Fruit fly (Drosophila melanogaster) whole organism, embryonic: ENCODE data around the gene MRG15.

Experiments used
- Abd-B ChIP-seq: fragments of 200-800 bp; sonication (Bioruptor generic); optimal IDR thresholded peaks from 2 replicates; lab custom pipeline; 2018; ENCODE audit warnings: missing biosample characterization, mild to moderate bottlenecking, missing genetic modification characterization, moderate library complexity
- CG10147 ChIP-seq: fragments of 200-800 bp; sonication (Bioruptor generic); optimal IDR thresholded peaks from 2 replicates; lab custom pipeline; 2019; ENCODE audit warnings: missing biosample characterization, mild to moderate bottlenecking, missing genetic modification characterization, moderate library complexity
- CG11085 ChIP-seq: fragments of 200-800 bp; sonication (Bioruptor generic); IDR thresholded peaks from 2 replicates; pipeline ENCODE4 v1.3.6; 2022; ENCODE audit warnings: missing biosample characterization, missing genetic modification characterization
- CG11398 ChIP-seq: fragments of 200-800 bp; sonication (Bioruptor generic); optimal IDR thresholded peaks from 2 replicates; lab custom pipeline; 2016; ENCODE audit warnings: missing biosample characterization, missing genetic modification characterization
- CG11504 ChIP-seq: fragments of 200-800 bp; sonication (Bioruptor generic); optimal IDR thresholded peaks from 3 replicates; lab custom pipeline; 2019; ENCODE audit warnings: missing biosample characterization, mild to moderate bottlenecking, missing genetic modification characterization, moderate library complexity
- CG12104 ChIP-seq: fragments of 200-800 bp; sonication (Bioruptor generic); optimal IDR thresholded peaks from 3 replicates; lab custom pipeline; 2016; ENCODE audit warnings: missing biosample characterization, missing genetic modification characterization
- CG1529 ChIP-seq: fragments of 200-800 bp; sonication (Bioruptor generic); optimal IDR thresholded peaks from 3 replicates; lab custom pipeline; 2018; ENCODE audit warnings: missing biosample characterization, missing genetic modification characterization
- CG1647 ChIP-seq: fragments of 200-800 bp; sonication (Bioruptor generic); optimal IDR thresholded peaks from 3 replicates; lab custom pipeline; 2016; ENCODE audit warnings: missing biosample characterization, missing genetic modification characterization
- CG17359 ChIP-seq: fragments of 200-800 bp; sonication (Bioruptor generic); optimal IDR thresholded peaks from 3 replicates; lab custom pipeline; 2018; ENCODE audit warnings: missing biosample characterization, mild to moderate bottlenecking, missing genetic modification characterization, moderate library complexity
- CG17568 ChIP-seq: fragments of 200-800 bp; sonication (Bioruptor generic); optimal IDR thresholded peaks from 2 replicates; lab custom pipeline; 2018; ENCODE audit warnings: missing biosample characterization, mild to moderate bottlenecking, missing genetic modification characterization, moderate library complexity
- CG18011 ChIP-seq: fragments of 200-800 bp; sonication (Bioruptor generic); optimal IDR thresholded peaks from 2 replicates; lab custom pipeline; 2017; ENCODE audit warnings: missing biosample characterization, missing genetic modification characterization, mild to moderate bottlenecking, moderate library complexity, missing genotype
- CG1832 ChIP-seq: fragments of 200-800 bp; sonication (Bioruptor generic); optimal IDR thresholded peaks from 2 replicates; lab custom pipeline; 2017; ENCODE audit warnings: missing biosample characterization, mild to moderate bottlenecking, missing genetic modification characterization, inconsistent platforms
- CG2678 ChIP-seq: fragments of 200-800 bp; sonication (Bioruptor generic); optimal IDR thresholded peaks from 3 replicates; lab custom pipeline; 2019; ENCODE audit warnings: missing biosample characterization, mild to moderate bottlenecking, missing genetic modification characterization, moderate library complexity
- CG2712 ChIP-seq: fragments of 200-800 bp; optimal IDR thresholded peaks from 3 replicates; lab custom pipeline; 2019; ENCODE audit warnings: missing biosample characterization, mild to moderate bottlenecking, missing genetic modification characterization, moderate library complexity
- CG2875 ChIP-seq: fragments of 200-800 bp; sonication (Bioruptor generic); optimal IDR thresholded peaks from 2 replicates; lab custom pipeline; 2017; ENCODE audit warnings: missing biosample characterization, mild to moderate bottlenecking, missing genetic modification characterization, missing genetic modification reagents
- CG31224 ChIP-seq: fragments of 200-800 bp; sonication (Bioruptor generic); IDR thresholded peaks from 2 replicates; pipeline ENCODE4 v1.3.6; 2022; ENCODE audit warnings: missing biosample characterization, missing genetic modification characterization
- CG34422 ChIP-seq: fragments of 200-800 bp; sonication (Bioruptor generic); IDR thresholded peaks from 3 replicates; pipeline ENCODE4 v1.3.6; 2022; ENCODE audit warnings: missing biosample characterization, missing genetic modification characterization
- CG42726 ChIP-seq: fragments of 200-800 bp; sonication (Bioruptor generic); IDR thresholded peaks from 2 replicates; pipeline ENCODE4 v1.3.6; 2022; ENCODE audit warnings: missing biosample characterization, missing genetic modification characterization; ENCODE audit not compliant: partially characterized antibody
- CG6254 ChIP-seq: fragments of 200-800 bp; sonication (Bioruptor generic); optimal IDR thresholded peaks from 3 replicates; lab custom pipeline; 2017; ENCODE audit warnings: mild to moderate bottlenecking, missing biosample characterization, missing genetic modification reagents, missing genetic modification characterization
- CG6689 ChIP-seq: fragments of 200-800 bp; sonication (Bioruptor generic); IDR thresholded peaks from 2 replicates; pipeline ENCODE4 v1.3.6; 2022; ENCODE audit warnings: missing biosample characterization, missing genetic modification characterization
- CG7786 ChIP-seq: fragments of 200-800 bp; sonication (Bioruptor generic); optimal IDR thresholded peaks from 2 replicates; lab custom pipeline; 2016; ENCODE audit warnings: missing biosample characterization, missing genetic modification characterization
- CG7963 ChIP-seq: fragments of 200-800 bp; sonication (Bioruptor generic); IDR thresholded peaks from 3 replicates; pipeline ENCODE4 v1.3.6; 2022; ENCODE audit warnings: missing biosample characterization, missing genetic modification characterization; ENCODE audit not compliant: partially characterized antibody
- CG8478 ChIP-seq: fragments of >200 bp; optimal IDR thresholded peaks from 2 replicates; lab custom pipeline; 2018
- CkIIα-i1 ChIP-seq: fragments of 200-800 bp; sonication (Bioruptor generic); IDR thresholded peaks from 2 replicates; pipeline ENCODE4 v1.3.6; 2022; ENCODE audit warnings: missing biosample characterization, missing genetic modification characterization
- CrebB ChIP-seq: fragments of 200-800 bp; sonication (Bioruptor generic); optimal IDR thresholded peaks from 3 replicates; lab custom pipeline; 2018; ENCODE audit warnings: missing biosample characterization, mild to moderate bottlenecking, missing genetic modification characterization
- Dad ChIP-seq: fragments of 200-800 bp; sonication (Bioruptor generic); optimal IDR thresholded peaks from 3 replicates; lab custom pipeline; 2016; ENCODE audit warnings: missing biosample characterization, missing genetic modification characterization
- Dip2 ChIP-seq: fragments of 200-800 bp; sonication (Bioruptor generic); IDR thresholded peaks from 2 replicates; pipeline ENCODE4 v1.3.6; 2022; ENCODE audit warnings: missing biosample characterization, missing genetic modification characterization
- ERR ChIP-seq: fragments of 200-800 bp; sonication (Bioruptor generic); optimal IDR thresholded peaks from 2 replicates; lab custom pipeline; 2016; ENCODE audit warnings: missing biosample characterization, missing genetic modification characterization
- Elba2 ChIP-seq: fragments of 200-800 bp; sonication (Bioruptor generic); optimal IDR thresholded peaks from 3 replicates; lab custom pipeline; 2016; ENCODE audit warnings: missing biosample characterization, missing genetic modification characterization
- HLH3B ChIP-seq: fragments of 200-800 bp; sonication (Bioruptor generic); IDR thresholded peaks from 2 replicates; pipeline ENCODE4 v1.3.6; 2022; ENCODE audit warnings: missing biosample characterization, missing genetic modification characterization
- HLHmδ ChIP-seq: fragments of 200-800 bp; sonication (Bioruptor generic); optimal IDR thresholded peaks from 2 replicates; lab custom pipeline; 2018; ENCODE audit warnings: missing biosample characterization, mild to moderate bottlenecking, missing genetic modification characterization, moderate library complexity
- Meics ChIP-seq: fragments of 200-800 bp; sonication (Bioruptor generic); optimal IDR thresholded peaks from 2 replicates; lab custom pipeline; 2017; ENCODE audit warnings: missing biosample characterization, mild to moderate bottlenecking, missing genetic modification characterization
- Spps ChIP-seq: fragments of 200-800 bp; sonication (Bioruptor generic); optimal IDR thresholded peaks from 2 replicates; lab custom pipeline; 2018; ENCODE audit warnings: missing biosample characterization, mild to moderate bottlenecking, missing genetic modification characterization
- Stat92E ChIP-seq, 3 experiments: fragments of >200 bp in 2 of 3; fragments of 200-800 bp in 1 of 3; sonication (Bioruptor generic) in 1 of 3; optimal IDR thresholded peaks; 2 replicates each; lab custom pipeline; 2017 to 2019; ENCODE audit warnings: missing biosample characterization in 3 of 3, missing genetic modification characterization in 3 of 3, mild to moderate bottlenecking in 1 of 3, moderate library complexity in 1 of 3
- aop ChIP-seq: fragments of 200-800 bp; sonication (Bioruptor generic); IDR thresholded peaks from 2 replicates; pipeline ENCODE4 v1.3.6; 2022; ENCODE audit warnings: missing biosample characterization, missing genetic modification characterization
- fu2 ChIP-seq: fragments of 200-800 bp; sonication (Bioruptor generic); optimal IDR thresholded peaks from 2 replicates; lab custom pipeline; 2016; ENCODE audit warnings: missing biosample characterization, missing genetic modification characterization
- gcm2 ChIP-seq: fragments of 200-800 bp; sonication (Bioruptor generic); optimal IDR thresholded peaks from 2 replicates; lab custom pipeline; 2016; ENCODE audit warnings: missing biosample characterization, missing genetic modification characterization
- insv ChIP-seq, 2 experiments: fragments of 200-800 bp; sonication (Bioruptor generic); optimal IDR thresholded peaks; 3 replicates each; lab custom pipeline; 2016 to 2018; ENCODE audit warnings: missing biosample characterization in 2 of 2, missing genetic modification characterization in 2 of 2
- lab ChIP-seq: fragments of 200-800 bp; sonication (Bioruptor generic); optimal IDR thresholded peaks from 3 replicates; lab custom pipeline; 2017; ENCODE audit warnings: missing biosample characterization, missing genetic modification characterization, mild to moderate bottlenecking, moderate library complexity, missing genetic modification reagents
- nom ChIP-seq: fragments of 200-800 bp; sonication (Bioruptor generic); optimal IDR thresholded peaks from 2 replicates; lab custom pipeline; 2017; ENCODE audit warnings: missing biosample characterization, missing genetic modification characterization, mild to moderate bottlenecking, moderate library complexity, missing genetic modification reagents
- oc ChIP-seq: fragments of 200-800 bp; sonication (Bioruptor generic); optimal IDR thresholded peaks from 2 replicates; lab custom pipeline; 2018; ENCODE audit warnings: missing biosample characterization, mild to moderate bottlenecking, missing genetic modification characterization, moderate library complexity
- p53 ChIP-seq: fragments of 200-800 bp; sonication (Bioruptor generic); optimal IDR thresholded peaks from 2 replicates; lab custom pipeline; 2016; ENCODE audit warnings: missing biosample characterization, missing genetic modification characterization
- ranshi ChIP-seq: fragments of 200-800 bp; sonication (Bioruptor generic); IDR thresholded peaks from 2 replicates; pipeline ENCODE4 v1.3.6; 2022; ENCODE audit warnings: missing biosample characterization, missing genetic modification characterization
- sens ChIP-seq: fragments of 200-800 bp; sonication (Bioruptor generic); peaks from one replicate; lab custom pipeline; 2016; ENCODE audit warnings: missing biosample characterization, missing genetic modification characterization
- sim ChIP-seq: fragments of 200-800 bp; sonication (Bioruptor generic); IDR thresholded peaks from 2 replicates; pipeline ENCODE4 v1.3.6; 2022; ENCODE audit warnings: missing biosample characterization, missing genetic modification characterization
- stwl ChIP-seq: fragments of 200-800 bp; sonication (Bioruptor generic); optimal IDR thresholded peaks from 3 replicates; lab custom pipeline; 2018; ENCODE audit warnings: missing biosample characterization, mild to moderate bottlenecking, missing genetic modification characterization, moderate library complexity
- tap ChIP-seq: fragments of 200-800 bp; optimal IDR thresholded peaks from 3 replicates; lab custom pipeline; 2019; ENCODE audit warnings: missing biosample characterization, mild to moderate bottlenecking, missing genetic modification characterization, moderate library complexity
- tx ChIP-seq: fragments of 200-800 bp; sonication (Bioruptor generic); optimal IDR thresholded peaks from 2 replicates; lab custom pipeline; 2016; ENCODE audit warnings: missing biosample characterization, missing genetic modification characterization
- wdn ChIP-seq: fragments of 200-800 bp; sonication (Bioruptor generic); IDR thresholded peaks from 2 replicates; pipeline ENCODE4 v1.3.6; 2022; ENCODE audit warnings: missing biosample characterization, missing genetic modification characterization

Gene MRG15

dm6 chr3R:15262710-15263672 lies 14.9 kb downstream of the MRG15 start, which contains the start of the genes eIF2gamma and Set (continued):
- no peak for TF ChIP-seq CG17359 (tag; lab: Kevin White, UChicago)
- TF ChIP-seq Spps (tag; lab: Kevin White, UChicago) = no peak
- TF ChIP-seq CG2678 (tag; lab: Kevin White, UChicago) = no peak
- no peak for TF ChIP-seq CG1647 (GFP tag; lab: Kevin White, UChicago)
- TF ChIP-seq sim = no peak
- TF ChIP-seq CG34422 (GFP tag; lab: Robert Waterston, UW) = peak; percentile 78
- TF ChIP-seq CG17568 (GFP tag; lab: Kevin White, UChicago) = no peak
- TF ChIP-seq aop (GFP tag; lab: Robert Waterston, UW) = no peak
- TF ChIP-seq lab (GFP tag; lab: Kevin White, UChicago) = no peak
- peak; percentile 5 for TF ChIP-seq p53 (GFP tag; lab: Kevin White, UChicago)
- TF ChIP-seq Dip2 (GFP tag; lab: Robert Waterston, UW) = no peak
- TF ChIP-seq CG6254 (GFP tag; lab: Kevin White, UChicago) = no peak
- TF ChIP-seq gcm2 (GFP tag; lab: Kevin White, UChicago) = no peak
- peak; percentile 18 for TF ChIP-seq nom
- peak in 1 of 2 experiments; percentile 4 for TF ChIP-seq insv (GFP tag; optimal IDR thresholded peaks at IDR 0.05; lab: Kevin White, UChicago)
- TF ChIP-seq CG7786 (GFP tag; lab: Kevin White, UChicago) = peak; percentile 61
- no peak for TF ChIP-seq CG1832 (GFP tag; lab: Kevin White, UChicago)
- peak; percentile 98 for TF ChIP-seq CG7963
- TF ChIP-seq Stat92E (GFP tag; optimal IDR thresholded peaks at IDR 0.05; lab: Kevin White, UChicago) = peak in 1 of 3 experiments; percentile 56
- TF ChIP-seq tx = no peak
- TF ChIP-seq CG11398 = no peak
- TF ChIP-seq Meics (GFP tag; lab: Kevin White, UChicago) = no peak
- peak; percentile 98 for TF ChIP-seq CG42726 (GFP tag; lab: Robert Waterston, UW)
- TF ChIP-seq ERR (GFP tag; lab: Kevin White, UChicago) = peak; percentile 60
- no peak for TF ChIP-seq oc (tag; lab: Kevin White, UChicago)
- TF ChIP-seq wdn (GFP tag; lab: Robert Waterston, UW) = 0 out of 2 replicates have a peak, but pooled peaks have one; percentile 13
- no peak for TF ChIP-seq CG18011 (GFP tag; lab: Kevin White, UChicago)
- TF ChIP-seq CG8478 (lab: Kevin White, UChicago) = no peak
- no peak for TF ChIP-seq CG10147 (GFP tag; lab: Kevin White, UChicago)
- peak; percentile 78 for TF ChIP-seq stwl (tag; lab: Kevin White, UChicago)
- no peak for TF ChIP-seq CG2712
- peak; percentile 51 for TF ChIP-seq HLHmδ (GFP tag; lab: Kevin White, UChicago)
- TF ChIP-seq CG1529 (GFP tag; lab: Kevin White, UChicago) = no peak
- TF ChIP-seq CG6689 (GFP tag; lab: Robert Waterston, UW) = no peak
- no peak for TF ChIP-seq CG11504
- no peak for TF ChIP-seq CG12104 (GFP tag; lab: Kevin White, UChicago)
- TF ChIP-seq ranshi (GFP tag; lab: Robert Waterston, UW) = peak; percentile 54; the same call in 1 of the 2 replicates
- no peak for TF ChIP-seq HLH3B (GFP tag; lab: Robert Waterston, UW)
- peak; percentile 42 for TF ChIP-seq CrebB (tag; lab: Kevin White, UChicago)
- TF ChIP-seq Dad = peak; percentile 44
- TF ChIP-seq CG11085 (GFP tag; lab: Robert Waterston, UW) = no peak
- no peak for TF ChIP-seq tap (tag; lab: Kevin White, UChicago)
- TF ChIP-seq CG2875 (GFP tag; lab: Kevin White, UChicago) = no peak
- TF ChIP-seq CkIIα-i1 (GFP tag; lab: Robert Waterston, UW) = no peak
- peak; percentile 33 for TF ChIP-seq fu2
- TF ChIP-seq CG31224 (GFP tag; lab: Robert Waterston, UW) = no peak
- TF ChIP-seq Elba2 (GFP tag; lab: Kevin White, UChicago) = no peak
- TF ChIP-seq Abd-B (GFP tag; lab: Kevin White, UChicago) = no peak
- peak; percentile 7 for TF ChIP-seq sens (GFP tag; lab: Kevin White, UChicago)
